Worm (Caenorhabditis elegans) whole organism, late embryonic: ENCODE measurements around the gene Y55F3C.17.

Experiments
- F13H6.1 ChIP-seq: sonication (generic microtip); optimal IDR thresholded peaks from 2 replicates; lab custom pipeline; 2016; ENCODE audit warnings: missing genetic modification characterization, missing compliant biosample characterization
- K02D7.2 ChIP-seq: sonication (generic microtip); optimal IDR thresholded peaks from 2 replicates; lab custom pipeline; 2017; ENCODE audit warnings: mild to moderate bottlenecking, missing genetic modification characterization, missing compliant biosample characterization
- K09A11.1 ChIP-seq: sonication (generic microtip); optimal IDR thresholded peaks from 2 replicates; lab custom pipeline; 2017; ENCODE audit warnings: antibody characterized with exemption, mild to moderate bottlenecking, missing genetic modification characterization, missing compliant biosample characterization; ENCODE audit not compliant: insufficient read depth
- ahr-1 ChIP-seq: sonication (generic microtip); optimal IDR thresholded peaks from 2 replicates; lab custom pipeline; 2016; ENCODE audit warnings: missing genetic modification characterization, missing compliant biosample characterization
- ceh-14 ChIP-seq: sonication (generic microtip); optimal IDR thresholded peaks from 2 replicates; lab custom pipeline; 2016; ENCODE audit warnings: missing genotype, missing genetic modification characterization, missing compliant biosample characterization
- ceh-2 ChIP-seq: sonication (generic microtip); optimal IDR thresholded peaks from 2 replicates; lab custom pipeline; 2016; ENCODE audit warnings: missing genotype, missing genetic modification characterization, missing compliant biosample characterization
- ceh-22 ChIP-seq: sonication (generic microtip); optimal IDR thresholded peaks from 2 replicates; lab custom pipeline; 2017; ENCODE audit warnings: missing biosample characterization, missing genetic modification characterization
- ceh-24 ChIP-seq: sonication (generic microtip); optimal IDR thresholded peaks from 2 replicates; lab custom pipeline; 2016; ENCODE audit warnings: mild to moderate bottlenecking, missing genetic modification characterization, missing compliant biosample characterization
- ceh-31 ChIP-seq: sonication (generic microtip); optimal IDR thresholded peaks from 2 replicates; lab custom pipeline; 2016; ENCODE audit warnings: missing genetic modification characterization, missing compliant biosample characterization
- ceh-34 ChIP-seq: sonication (generic microtip); optimal IDR thresholded peaks from 2 replicates; lab custom pipeline; 2016; ENCODE audit warnings: mild to moderate bottlenecking, missing genetic modification characterization, missing compliant biosample characterization
- che-1 ChIP-seq: sonication (generic microtip); optimal IDR thresholded peaks from 2 replicates; lab custom pipeline; 2016; ENCODE audit warnings: mild to moderate bottlenecking, missing genetic modification characterization, missing compliant biosample characterization
- elt-2 ChIP-seq: sonication (generic microtip); optimal IDR thresholded peaks from 2 replicates; lab custom pipeline; 2016; ENCODE audit warnings: missing genetic modification reagents, missing genetic modification characterization, missing compliant biosample characterization
- elt-4 ChIP-seq: sonication (generic microtip); optimal IDR thresholded peaks from 2 replicates; lab custom pipeline; 2016; ENCODE audit warnings: missing genetic modification characterization, missing compliant biosample characterization
- ets-4 ChIP-seq: sonication (generic microtip); optimal IDR thresholded peaks from 2 replicates; lab custom pipeline; 2016; ENCODE audit warnings: missing genetic modification characterization, missing compliant biosample characterization
- fax-1 ChIP-seq: sonication (generic microtip); optimal IDR thresholded peaks from 2 replicates; lab custom pipeline; 2016; ENCODE audit warnings: missing genotype, missing genetic modification characterization, missing compliant biosample characterization
- hlh-13 ChIP-seq: fragments of 200-800 bp; sonication (Bioruptor generic); optimal IDR thresholded peaks from 2 replicates; lab custom pipeline; 2018; ENCODE audit warnings: mild to moderate bottlenecking, missing genetic modification characterization, missing compliant biosample characterization
- hlh-15 ChIP-seq: sonication (generic microtip); optimal IDR thresholded peaks from 2 replicates; lab custom pipeline; 2016; ENCODE audit warnings: missing genetic modification characterization, missing compliant biosample characterization
- hlh-30 ChIP-seq: sonication (generic microtip); optimal IDR thresholded peaks from 2 replicates; lab custom pipeline; 2017; ENCODE audit warnings: antibody characterized with exemption, missing genetic modification characterization, missing compliant biosample characterization; ENCODE audit not compliant: insufficient read depth
- hlh-6 ChIP-seq: sonication (generic microtip); optimal IDR thresholded peaks from 2 replicates; lab custom pipeline; 2016; ENCODE audit warnings: missing genotype, missing genetic modification characterization, missing compliant biosample characterization
- hlh-8 ChIP-seq: sonication (generic microtip); optimal IDR thresholded peaks from 2 replicates; lab custom pipeline; 2016; ENCODE audit warnings: missing genotype, missing genetic modification characterization, missing compliant biosample characterization
- lim-6 ChIP-seq: sonication (generic microtip); optimal IDR thresholded peaks from 2 replicates; lab custom pipeline; 2016; ENCODE audit warnings: missing genetic modification characterization, missing compliant biosample characterization
- madf-2 ChIP-seq: sonication (generic microtip); optimal IDR thresholded peaks from 2 replicates; lab custom pipeline; 2017; ENCODE audit warnings: missing genetic modification characterization, missing compliant biosample characterization
- mec-3 ChIP-seq: sonication (generic microtip); optimal IDR thresholded peaks from 2 replicates; lab custom pipeline; 2016; ENCODE audit warnings: borderline replicate concordance, missing genetic modification characterization, missing compliant biosample characterization
- nhr-11 ChIP-seq: fragments of 150-350 bp; optimal IDR thresholded peaks from 2 replicates; lab custom pipeline; 2014; ENCODE audit warnings: missing biosample characterization, missing genetic modification characterization
- nhr-232 ChIP-seq: sonication (generic microtip); optimal IDR thresholded peaks from 2 replicates; lab custom pipeline; 2016; ENCODE audit warnings: missing genetic modification characterization, missing compliant biosample characterization
- npax-4 ChIP-seq: sonication (generic microtip); optimal IDR thresholded peaks from 2 replicates; lab custom pipeline; 2016; ENCODE audit warnings: missing genetic modification characterization, missing compliant biosample characterization
- odd-2 ChIP-seq: sonication (generic microtip); optimal IDR thresholded peaks from 2 replicates; lab custom pipeline; 2017; ENCODE audit warnings: antibody characterized with exemption, mild to moderate bottlenecking, missing genetic modification characterization, missing compliant biosample characterization
- pag-3 ChIP-seq: sonication (generic microtip); optimal IDR thresholded peaks from 2 replicates; lab custom pipeline; 2016; ENCODE audit warnings: missing compliant biosample characterization, missing genetic modification characterization, borderline replicate concordance
- pax-1 ChIP-seq: fragments of 150-350 bp; optimal IDR thresholded peaks from 2 replicates; lab custom pipeline; 2014; ENCODE audit warnings: missing biosample characterization, missing genetic modification characterization
- pha-2 ChIP-seq: sonication (generic microtip); optimal IDR thresholded peaks from 2 replicates; lab custom pipeline; 2017; ENCODE audit warnings: mild to moderate bottlenecking, missing genetic modification characterization, missing compliant biosample characterization
- pros-1 ChIP-seq: fragments of 150-350 bp; optimal IDR thresholded peaks from 2 replicates; lab custom pipeline; 2014; ENCODE audit warnings: missing biosample characterization, missing genetic modification reagents, missing genetic modification characterization
- syd-9 ChIP-seq: sonication (generic microtip); optimal IDR thresholded peaks from 2 replicates; lab custom pipeline; 2016; ENCODE audit warnings: mild to moderate bottlenecking, missing genetic modification characterization, moderate library complexity, missing compliant biosample characterization
- tbx-2 ChIP-seq: sonication (generic microtip); optimal IDR thresholded peaks from 2 replicates; lab custom pipeline; 2016; ENCODE audit warnings: missing genetic modification characterization, missing compliant biosample characterization
- tbx-7 ChIP-seq: sonication (generic microtip); optimal IDR thresholded peaks from 2 replicates; lab custom pipeline; 2016; ENCODE audit warnings: missing genotype, missing genetic modification characterization, missing compliant biosample characterization
- ttx-3 ChIP-seq: sonication (generic microtip); optimal IDR thresholded peaks from 2 replicates; lab custom pipeline; 2016; ENCODE audit warnings: missing genetic modification reagents, missing genetic modification characterization, missing compliant biosample characterization
- unc-3 ChIP-seq, 2 experiments: fragments of 200-800 bp in 1 of 2; sonication (Bioruptor generic) in 1 of 2; sonication (generic microtip) in 1 of 2; conservative IDR thresholded peaks in 1 of 2; optimal IDR thresholded peaks in 1 of 2; 2 replicates each; pipeline versions ENCODE4 v1.3.6 to Lab custom; 2016 to 2022; ENCODE audit warnings: missing compliant biosample characterization in 2 of 2, missing genetic modification characterization in 2 of 2, missing genetic modification reagents in 1 of 2
- unc-55 ChIP-seq: sonication (generic microtip); optimal IDR thresholded peaks from 2 replicates; lab custom pipeline; 2017; ENCODE audit warnings: missing biosample characterization, missing genetic modification reagents, missing genetic modification characterization
- zip-5 ChIP-seq: sonication (generic microtip); optimal IDR thresholded peaks from 2 replicates; lab custom pipeline; 2016; ENCODE audit warnings: missing genetic modification characterization, missing compliant biosample characterization
- ztf-16 ChIP-seq: sonication (generic microtip); optimal IDR thresholded peaks from 2 replicates; lab custom pipeline; 2017; ENCODE audit warnings: missing genetic modification characterization, missing compliant biosample characterization

Y55F3C.17 gene

DNA sequence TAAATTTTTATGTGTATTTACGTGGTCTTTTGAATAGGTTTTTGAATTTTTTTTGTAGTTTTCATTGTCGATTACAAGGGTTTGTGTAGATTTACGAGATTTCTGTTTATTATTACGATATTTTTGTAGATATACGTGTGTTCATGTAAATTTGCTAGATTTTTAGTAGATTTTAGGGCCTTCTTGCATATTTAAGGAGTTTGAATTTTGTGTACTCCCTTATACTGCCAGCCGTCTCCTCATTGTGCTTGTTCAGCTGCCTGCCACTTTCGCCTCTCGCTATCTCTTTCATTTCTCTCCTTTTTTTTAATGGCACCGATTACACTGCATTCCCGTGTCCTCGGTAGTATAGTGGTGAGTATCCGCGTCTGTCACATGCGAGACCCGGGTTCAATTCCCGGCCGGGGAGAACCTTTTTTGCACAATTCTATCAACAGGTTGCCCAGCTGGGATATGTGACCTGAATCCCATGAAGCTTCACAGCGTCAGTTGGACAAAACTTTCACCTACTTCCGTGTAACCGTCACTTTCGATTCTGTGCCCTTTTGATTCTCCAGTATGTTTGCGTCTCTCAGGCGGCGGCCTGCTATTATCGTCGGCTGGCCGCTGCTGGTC lies 15.4 kb downstream of the Y55F3C.17 start (continued):
- TF ChIP-seq unc-3 (GFP tag; conservative IDR thresholded peaks at IDR 0.05; lab: Robert Waterston, UW) (peak; percentile 81), unc-3 (tag; optimal IDR thresholded peaks at IDR 0.05; lab: Kevin White, UChicago) (peak; percentile 23), lim-6 (tag; lab: Kevin White, UChicago) (peak; percentile 61), hlh-8 (peak; percentile 25), npax-4 (peak; percentile 23), fax-1 (tag; lab: Kevin White, UChicago) (peak; percentile 63), che-1 (tag; lab: Kevin White, UChicago) (peak; percentile 72), zip-5 (tag; lab: Kevin White, UChicago) (peak; percentile 40), K09A11.1 (tag; lab: Kevin White, UChicago) (peak; percentile 37), ceh-31 (tag; lab: Kevin White, UChicago) (peak; percentile 48), ttx-3 (tag; lab: Kevin White, UChicago) (peak; percentile 59), hlh-30 (tag; lab: Kevin White, UChicago) (peak; percentile 87), nhr-232 (tag; lab: Kevin White, UChicago) (peak; percentile 68), ztf-16 (tag; lab: Kevin White, UChicago) (peak; percentile 76), pax-1 (tag; lab: Kevin White, UChicago) (no peak), madf-2 (tag; lab: Kevin White, UChicago) (peak; percentile 69), tbx-7 (tag; lab: Kevin White, UChicago) (peak; percentile 46)

DNA sequence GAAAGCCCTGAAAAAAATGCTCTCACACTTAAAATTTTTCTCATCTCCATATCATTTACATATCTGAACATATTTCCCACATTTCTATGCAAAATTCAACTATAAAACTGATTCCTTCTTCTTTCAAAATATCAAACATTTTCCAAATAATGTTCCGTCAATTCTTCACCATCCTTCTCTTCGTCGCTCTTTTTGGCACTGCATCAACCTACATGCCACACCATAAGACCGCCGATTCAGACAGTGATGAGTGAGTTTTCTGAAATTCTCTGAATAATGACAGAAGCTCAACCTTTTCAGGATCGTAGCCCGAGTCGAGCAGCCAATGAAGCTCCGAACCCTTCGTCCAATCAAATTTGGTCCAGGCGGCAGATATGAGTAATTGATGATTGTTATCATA lies 21.9 kb downstream of the Y55F3C.17 start, which contains the start of gene K11H12.5:
Gene K11H12.5, plus strand, starts transcription at position 301 of the 400 bp plus-strand sequence.
- no peak for TF ChIP-seq pag-3 (tag; lab: Kevin White, UChicago)
- TF ChIP-seq syd-9 (tag; lab: Kevin White, UChicago): no peak
- TF ChIP-seq tbx-2 (tag; lab: Kevin White, UChicago): no peak
- TF ChIP-seq unc-55 (GFP tag; lab: Kevin White, UChicago): no peak
- no peak for TF ChIP-seq pax-1 (tag; lab: Kevin White, UChicago)
- no peak for TF ChIP-seq F13H6.1 (tag; lab: Kevin White, UChicago)
- TF ChIP-seq hlh-13: no peak
- TF ChIP-seq hlh-6 (tag; lab: Kevin White, UChicago): no peak
- no peak for TF ChIP-seq pha-2 (tag; lab: Kevin White, UChicago)
- no peak for TF ChIP-seq nhr-232 (tag; lab: Kevin White, UChicago)
- no peak for TF ChIP-seq odd-2 (tag; lab: Kevin White, UChicago)
- TF ChIP-seq ceh-34 (tag; lab: Kevin White, UChicago): no peak
- TF ChIP-seq ceh-2 (tag; lab: Kevin White, UChicago): no peak
- no peak for TF ChIP-seq elt-2 (tag; lab: Kevin White, UChicago)
- TF ChIP-seq ceh-14 (tag; lab: Kevin White, UChicago): no peak
- no peak for TF ChIP-seq ceh-22 (tag; lab: Kevin White, UChicago)
- TF ChIP-seq K02D7.2 (tag; lab: Kevin White, UChicago): no peak
- no peak for TF ChIP-seq ceh-24

DNA sequence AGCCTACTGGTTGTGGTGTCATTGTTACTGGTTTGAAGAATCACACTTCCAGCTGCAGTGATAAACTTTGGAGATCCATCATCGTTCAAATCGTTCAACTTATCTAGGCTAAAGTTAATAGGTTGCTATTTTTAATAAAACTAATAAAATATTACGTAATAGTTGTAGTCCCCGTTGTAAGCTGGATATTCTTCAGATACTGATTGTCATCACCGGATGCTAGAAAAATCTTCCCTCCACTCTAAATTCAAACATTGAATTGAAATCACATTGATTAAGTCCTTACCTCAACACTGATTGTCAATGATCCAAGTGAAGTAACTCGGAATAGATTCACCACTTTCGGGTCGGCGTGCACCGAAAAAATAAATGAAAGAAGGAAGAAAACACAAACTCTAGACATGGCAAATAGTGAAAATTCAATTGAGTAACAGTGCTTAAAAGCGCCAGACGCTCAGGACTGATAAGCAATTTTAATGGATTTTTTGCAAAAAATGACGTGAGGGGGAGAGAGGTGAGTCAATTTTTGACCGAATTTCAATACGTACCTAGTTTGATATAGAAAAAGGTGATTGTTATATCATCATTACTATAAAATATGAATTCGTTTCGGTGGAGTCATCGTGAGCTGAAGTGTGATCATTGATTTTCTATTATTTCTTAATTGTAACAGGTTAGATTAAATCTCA lies 22.6 kb downstream of the Y55F3C.17 start, which contains the start of the genes K11H12.4 and K11H12.10:
Gene K11H12.4, minus strand, starts transcription at position 413 of the 689 bp plus-strand sequence.
Gene K11H12.10, plus strand, starts transcription at position 605 of the 689 bp plus-strand sequence.
- no peak for TF ChIP-seq elt-4 (tag; lab: Kevin White, UChicago)
- no peak for TF ChIP-seq mec-3
- TF ChIP-seq pag-3 (tag; lab: Kevin White, UChicago): no peak
- TF ChIP-seq hlh-15 (tag; lab: Kevin White, UChicago): no peak
- TF ChIP-seq hlh-30 (tag; lab: Kevin White, UChicago): no peak
- TF ChIP-seq nhr-232 (tag; lab: Kevin White, UChicago): no peak
- TF ChIP-seq ahr-1 (tag; lab: Kevin White, UChicago): no peak
- TF ChIP-seq pros-1 (tag; lab: Kevin White, UChicago): no peak
- TF ChIP-seq nhr-11 (tag; lab: Kevin White, UChicago): no peak
- no peak for TF ChIP-seq ztf-16 (tag; lab: Kevin White, UChicago)
- no peak for TF ChIP-seq ceh-24
- no peak for TF ChIP-seq ets-4 (tag; lab: Kevin White, UChicago)
